Fruit fly (Drosophila melanogaster) whole organism, embryonic: Measurements from ENCODE around the gene cindr.

Experiments
- Antp ChIP-seq: fragments of 200-800 bp; sonication (Bioruptor generic); optimal IDR thresholded peaks from 3 replicates; lab custom pipeline; 2016; ENCODE audit warnings: missing biosample characterization, missing genetic modification characterization
- Bteb2 ChIP-seq: fragments of 200-800 bp; sonication (Bioruptor generic); optimal IDR thresholded peaks from 2 replicates; lab custom pipeline; 2016; ENCODE audit warnings: missing biosample characterization, missing genetic modification characterization
- CG10267 ChIP-seq: fragments of 200-800 bp; sonication (Bioruptor generic); optimal IDR thresholded peaks from 2 replicates; lab custom pipeline; 2018; ENCODE audit warnings: missing biosample characterization, mild to moderate bottlenecking, missing genetic modification characterization, moderate library complexity
- CG11398 ChIP-seq: fragments of 200-800 bp; sonication (Bioruptor generic); optimal IDR thresholded peaks from 2 replicates; lab custom pipeline; 2016; ENCODE audit warnings: missing biosample characterization, missing genetic modification characterization
- CG11504 ChIP-seq: fragments of 200-800 bp; sonication (Bioruptor generic); optimal IDR thresholded peaks from 3 replicates; lab custom pipeline; 2019; ENCODE audit warnings: missing biosample characterization, mild to moderate bottlenecking, missing genetic modification characterization, moderate library complexity
- CG15011 ChIP-seq: fragments of 200-800 bp; sonication (Bioruptor generic); optimal IDR thresholded peaks from 3 replicates; lab custom pipeline; 2018; ENCODE audit warnings: missing biosample characterization, mild to moderate bottlenecking, missing genetic modification characterization
- CG15601 ChIP-seq: fragments of 200-800 bp; sonication (Bioruptor generic); optimal IDR thresholded peaks from 3 replicates; lab custom pipeline; 2019; ENCODE audit warnings: missing biosample characterization, mild to moderate bottlenecking, missing genetic modification characterization, moderate library complexity
- CG1602 ChIP-seq: fragments of 200-800 bp; sonication (Bioruptor generic); optimal IDR thresholded peaks from 3 replicates; lab custom pipeline; 2016; ENCODE audit warnings: missing biosample characterization, missing genetic modification characterization
- CG16779 ChIP-seq: fragments of 200-800 bp; sonication (Bioruptor generic); IDR thresholded peaks from 2 replicates; pipeline ENCODE4 v1.3.6; 2022; ENCODE audit warnings: missing biosample characterization, missing genetic modification characterization
- CG17912 ChIP-seq: fragments of 200-800 bp; sonication (Bioruptor generic); optimal IDR thresholded peaks from 2 replicates; lab custom pipeline; 2018; ENCODE audit warnings: missing biosample characterization, mild to moderate bottlenecking, missing genetic modification characterization
- CG2120 ChIP-seq: fragments of 200-800 bp; sonication (Bioruptor generic); optimal IDR thresholded peaks from 3 replicates; lab custom pipeline; 2016; ENCODE audit warnings: missing biosample characterization, missing genetic modification characterization
- CG30403 ChIP-seq: fragments of 200-800 bp; sonication (Bioruptor generic); optimal IDR thresholded peaks from 3 replicates; lab custom pipeline; 2016; ENCODE audit warnings: missing biosample characterization, missing genetic modification characterization
- CG32772 ChIP-seq: fragments of 200-800 bp; sonication (Bioruptor generic); IDR thresholded peaks from 2 replicates; pipeline ENCODE4 v1.3.6; 2022; ENCODE audit warnings: missing biosample characterization, missing genetic modification characterization
- CG3726 ChIP-seq: fragments of 200-800 bp; sonication (Bioruptor generic); IDR thresholded peaks from 3 replicates; pipeline ENCODE4, ENCODE4 v1.3.6; 2022; ENCODE audit warnings: missing biosample characterization, missing genetic modification characterization
- CG43689 ChIP-seq: fragments of 200-800 bp; sonication (Bioruptor generic); IDR thresholded peaks from 2 replicates; pipeline ENCODE4 v1.3.6; 2022; ENCODE audit warnings: missing biosample characterization, missing genetic modification characterization
- CG4730 ChIP-seq: fragments of 200-800 bp; sonication (Bioruptor generic); IDR thresholded peaks from 2 replicates; pipeline ENCODE4 v1.3.6; 2022; ENCODE audit warnings: missing biosample characterization, missing genetic modification characterization
- CG6683 ChIP-seq: fragments of 200-800 bp; sonication (Bioruptor generic); optimal IDR thresholded peaks from 2 replicates; lab custom pipeline; 2017; ENCODE audit warnings: missing biosample characterization, mild to moderate bottlenecking, missing genetic modification characterization, missing genetic modification reagents
- CG7357 ChIP-seq: fragments of 200-800 bp; sonication (Bioruptor generic); IDR thresholded peaks from 3 replicates; pipeline ENCODE4 v1.3.6; 2022; ENCODE audit warnings: missing biosample characterization, missing genetic modification characterization
- CG9437 ChIP-seq: fragments of 200-800 bp; sonication (Bioruptor generic); optimal IDR thresholded peaks from 2 replicates; lab custom pipeline; 2018; ENCODE audit warnings: missing biosample characterization, mild to moderate bottlenecking, missing genetic modification characterization
- CG9727 ChIP-seq: fragments of 200-800 bp; sonication (Bioruptor generic); optimal IDR thresholded peaks from 3 replicates; lab custom pipeline; 2017; ENCODE audit warnings: missing biosample characterization, mild to moderate bottlenecking, missing genetic modification characterization
- CG9932 ChIP-seq: fragments of 200-800 bp; sonication (Bioruptor generic); IDR thresholded peaks from 2 replicates; pipeline ENCODE4 v1.3.6; 2022; ENCODE audit warnings: missing biosample characterization, missing genetic modification characterization
- Camta ChIP-seq: fragments of 200-800 bp; sonication (Bioruptor generic); optimal IDR thresholded peaks from 2 replicates; lab custom pipeline; 2016; ENCODE audit warnings: missing biosample characterization, missing genetic modification characterization
- D19B ChIP-seq: fragments of 200-800 bp; sonication (Bioruptor generic); optimal IDR thresholded peaks from 2 replicates; lab custom pipeline; 2017; ENCODE audit warnings: missing biosample characterization, mild to moderate bottlenecking, missing genetic modification characterization
- Dek ChIP-seq: fragments of 200-800 bp; sonication (Bioruptor generic); optimal IDR thresholded peaks from 3 replicates; lab custom pipeline; 2019; ENCODE audit warnings: missing biosample characterization, mild to moderate bottlenecking, missing genetic modification characterization, moderate library complexity
- HmgZ ChIP-seq: fragments of 200-800 bp; sonication (Bioruptor generic); optimal IDR thresholded peaks from 2 replicates; lab custom pipeline; 2018; ENCODE audit warnings: missing biosample characterization, mild to moderate bottlenecking, missing genetic modification characterization
- Hr3 ChIP-seq: fragments of 200-800 bp; sonication (Bioruptor generic); optimal IDR thresholded peaks from 3 replicates; lab custom pipeline; 2016; ENCODE audit warnings: missing biosample characterization, missing genetic modification characterization
- Hr51 ChIP-seq, 2 experiments: fragments of 200-800 bp; sonication (Bioruptor generic); optimal IDR thresholded peaks; 2 replicates in 1 of 2; 3 replicates in 1 of 2; lab custom pipeline; 2016 to 2018; ENCODE audit warnings: missing biosample characterization in 2 of 2, missing genetic modification characterization in 2 of 2, mild to moderate bottlenecking in 1 of 2, moderate library complexity in 1 of 2
- Oli ChIP-seq: fragments of 200-800 bp; sonication (Bioruptor generic); optimal IDR thresholded peaks from 2 replicates; lab custom pipeline; 2018; ENCODE audit warnings: missing biosample characterization, mild to moderate bottlenecking, missing genetic modification characterization, moderate library complexity
- Optix ChIP-seq: fragments of 200-800 bp; sonication (Bioruptor generic); IDR thresholded peaks from 3 replicates; pipeline ENCODE4 v1.3.6; 2022; ENCODE audit warnings: missing biosample characterization, missing genetic modification characterization
- Ptx1 ChIP-seq: fragments of 200-800 bp; sonication (Bioruptor generic); IDR thresholded peaks from 2 replicates; pipeline ENCODE4 v1.3.6; 2022; ENCODE audit warnings: missing biosample characterization, missing genetic modification characterization
- Rx ChIP-seq: fragments of 200-800 bp; sonication (Bioruptor generic); IDR thresholded peaks from 2 replicates; pipeline ENCODE4 v1.3.6; 2022; ENCODE audit warnings: missing biosample characterization, missing genetic modification characterization
- Xbp1 ChIP-seq: fragments of 200-800 bp; sonication (Bioruptor generic); optimal IDR thresholded peaks from 3 replicates; lab custom pipeline; 2016; ENCODE audit warnings: missing biosample characterization, mild to moderate bottlenecking, missing genetic modification characterization
- btn ChIP-seq: fragments of 200-800 bp; sonication (Bioruptor generic); optimal IDR thresholded peaks from 2 replicates; lab custom pipeline; 2016; ENCODE audit warnings: missing biosample characterization, missing genetic modification characterization
- corto ChIP-seq: fragments of 200-800 bp; sonication (Bioruptor generic); optimal IDR thresholded peaks from 2 replicates; lab custom pipeline; 2016; ENCODE audit warnings: missing biosample characterization, mild to moderate bottlenecking, missing genetic modification characterization, moderate library complexity
- dpn ChIP-seq, 2 experiments: fragments of 200-800 bp; sonication (Bioruptor generic); optimal IDR thresholded peaks; 3 replicates each; lab custom pipeline; 2016; ENCODE audit warnings: missing biosample characterization in 2 of 2, missing genetic modification characterization in 2 of 2
- ftz-f1 ChIP-seq: fragments of 200-800 bp; sonication (Bioruptor generic); optimal IDR thresholded peaks from 2 replicates; lab custom pipeline; 2016; ENCODE audit warnings: missing biosample characterization, missing genetic modification characterization
- grau ChIP-seq: fragments of 200-800 bp; optimal IDR thresholded peaks from 3 replicates; lab custom pipeline; 2019; ENCODE audit warnings: missing biosample characterization, mild to moderate bottlenecking, missing genetic modification characterization, moderate library complexity
- grn ChIP-seq: fragments of 200-800 bp; sonication (Bioruptor generic); optimal IDR thresholded peaks from 3 replicates; lab custom pipeline; 2017; ENCODE audit warnings: missing biosample characterization, missing genetic modification characterization
- lab ChIP-seq: fragments of 200-800 bp; sonication (Bioruptor generic); optimal IDR thresholded peaks from 3 replicates; lab custom pipeline; 2017; ENCODE audit warnings: missing biosample characterization, missing genetic modification characterization, mild to moderate bottlenecking, moderate library complexity, missing genetic modification reagents
- lola ChIP-seq, 3 experiments: fragments of >200 bp in 2 of 3; fragments of 200-800 bp in 1 of 3; sonication (Bioruptor generic) in 1 of 3; optimal IDR thresholded peaks; 2 replicates each; lab custom pipeline; 2017 to 2019; ENCODE audit warnings: missing biosample characterization in 3 of 3, missing genetic modification characterization in 3 of 3, mild to moderate bottlenecking in 1 of 3, moderate library complexity in 1 of 3
- nau ChIP-seq: fragments of 200-800 bp; sonication (Bioruptor generic); optimal IDR thresholded peaks from 3 replicates; lab custom pipeline; 2017; ENCODE audit warnings: missing biosample characterization, mild to moderate bottlenecking, missing genetic modification characterization, missing genetic modification reagents
- peb ChIP-seq: fragments of 200-800 bp; sonication (Bioruptor generic); IDR thresholded peaks from 2 replicates; pipeline ENCODE4 v1.3.6; 2022; ENCODE audit warnings: missing biosample characterization, missing genetic modification characterization
- repo ChIP-seq: fragments of 200-800 bp; sonication (Bioruptor generic); optimal IDR thresholded peaks from 2 replicates; lab custom pipeline; 2016; ENCODE audit warnings: missing biosample characterization, missing genetic modification characterization
- sens-2 ChIP-seq: fragments of 200-800 bp; sonication (Bioruptor generic); IDR thresholded peaks from 2 replicates; pipeline ENCODE4 v1.3.6; 2022; ENCODE audit warnings: missing biosample characterization, missing genetic modification characterization
- sima ChIP-seq: fragments of 200-800 bp; sonication (Bioruptor generic); optimal IDR thresholded peaks from 2 replicates; lab custom pipeline; 2016; ENCODE audit warnings: missing biosample characterization, missing genetic modification characterization
- sisA ChIP-seq: fragments of 200-800 bp; sonication (Bioruptor generic); IDR thresholded peaks from 2 replicates; pipeline ENCODE4 v1.3.6; 2022; ENCODE audit warnings: missing biosample characterization, missing genetic modification characterization
- slp2 ChIP-seq: fragments of 200-800 bp; sonication (Bioruptor generic); optimal IDR thresholded peaks from 2 replicates; lab custom pipeline; 2016; ENCODE audit warnings: missing biosample characterization, missing genetic modification characterization
- tap ChIP-seq: fragments of 200-800 bp; optimal IDR thresholded peaks from 3 replicates; lab custom pipeline; 2019; ENCODE audit warnings: missing biosample characterization, mild to moderate bottlenecking, missing genetic modification characterization, moderate library complexity
- z ChIP-seq: fragments of 200-800 bp; sonication (Bioruptor generic); IDR thresholded peaks from 3 replicates; pipeline ENCODE4 v1.3.6; 2022; ENCODE audit warnings: missing biosample characterization, missing genetic modification characterization

Gene cindr

DNA sequence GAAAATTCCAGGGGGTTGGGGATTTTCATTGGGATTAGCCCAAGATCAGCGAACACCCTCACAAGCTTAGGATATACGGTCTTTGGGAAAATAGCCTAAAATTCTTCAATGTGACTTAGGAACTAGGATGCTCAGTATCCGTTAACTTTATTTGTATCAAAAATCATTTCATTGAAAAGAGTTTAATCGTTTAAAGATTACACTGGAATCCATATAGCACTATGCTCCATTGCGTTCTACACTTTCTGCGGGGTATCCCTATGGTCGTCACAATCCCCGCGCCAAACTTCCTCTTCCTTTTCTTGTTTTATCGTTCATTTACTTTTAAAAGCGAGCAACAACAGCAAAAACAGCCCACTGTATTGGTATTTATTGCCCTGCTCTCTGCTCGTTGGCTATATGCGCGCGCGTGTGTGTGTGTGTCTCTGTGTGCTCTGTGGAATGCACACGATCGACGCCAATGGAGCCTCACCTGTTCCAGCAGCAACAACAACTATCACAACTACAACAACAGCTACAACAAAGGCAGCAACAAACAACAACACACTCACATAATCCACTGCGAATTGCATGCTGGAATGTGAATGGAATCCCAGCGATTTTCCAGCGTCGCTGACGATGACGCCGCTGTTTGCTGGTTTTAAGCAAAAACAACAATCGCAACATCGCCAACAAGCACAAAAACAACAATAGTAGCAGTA lies 4.5 kb upstream of the cindr start (continued):
- TF ChIP-seq CG9437: peak; percentile 7
- peak; percentile 16 for TF ChIP-seq CG1602 (GFP tag; lab: Kevin White, UChicago)
- peak; percentile 22 for TF ChIP-seq Hr3
- peak; percentile 65 for TF ChIP-seq D19B (GFP tag; lab: Kevin White, UChicago)
- TF ChIP-seq CG32772 (GFP tag; lab: Robert Waterston, UW): peak; percentile 21; the same call in 1 of the 2 replicates
- peak; percentile 41 for TF ChIP-seq CG11504 (tag; lab: Kevin White, UChicago)
- TF ChIP-seq Camta (GFP tag; lab: Kevin White, UChicago): peak; percentile 0
- peak; percentile 23; the same call in 1 of the 3 replicates for TF ChIP-seq CG7357 (GFP tag; lab: Robert Waterston, UW)
- TF ChIP-seq, all 482 proteins: peak for 102

dm6 chr3R:30805196-30805595 lies 3.2 kb upstream of the cindr start:
- TF ChIP-seq CG17912 (GFP tag; lab: Kevin White, UChicago): no peak
- TF ChIP-seq sisA (GFP tag; lab: Robert Waterston, UW): peak; percentile 30; the same call in 1 of the 2 replicates
- TF ChIP-seq ftz-f1 (GFP tag; lab: Kevin White, UChicago): no peak
- TF ChIP-seq Dek (tag; lab: Kevin White, UChicago): no peak
- no peak for TF ChIP-seq Optix (GFP tag; lab: Robert Waterston, UW)
- no peak for TF ChIP-seq sima (GFP tag; lab: Kevin White, UChicago)
- TF ChIP-seq nau (GFP tag; lab: Kevin White, UChicago): no peak
- TF ChIP-seq CG15011 (GFP tag; lab: Kevin White, UChicago): no peak
- TF ChIP-seq btn: no peak
- no peak for TF ChIP-seq z
- TF ChIP-seq CG9932 (GFP tag; lab: Robert Waterston, UW): no peak
- no peak for TF ChIP-seq tap (tag; lab: Kevin White, UChicago)
- TF ChIP-seq peb: no peak
- TF ChIP-seq CG6683 (GFP tag; lab: Kevin White, UChicago): no peak
- 0 out of 2 replicates have a peak, but pooled peaks have one; percentile 21 for TF ChIP-seq Ptx1 (GFP tag; lab: Robert Waterston, UW)
- TF ChIP-seq HmgZ: no peak
- TF ChIP-seq dpn (GFP tag; optimal IDR thresholded peaks at IDR 0.05; lab: Kevin White, UChicago): no peak
- no peak for TF ChIP-seq sens-2
- TF ChIP-seq Rx (GFP tag; lab: Robert Waterston, UW): no peak
- TF ChIP-seq CG43689 (GFP tag; lab: Robert Waterston, UW): no peak
- TF ChIP-seq CG3726: no peak
- peak; percentile 40 for TF ChIP-seq Oli (tag; lab: Kevin White, UChicago)
- peak; percentile 20 for TF ChIP-seq Xbp1 (GFP tag; lab: Kevin White, UChicago)
- TF ChIP-seq CG30403 (GFP tag; lab: Kevin White, UChicago): no peak
- no peak for TF ChIP-seq corto
- TF ChIP-seq CG4730 (GFP tag; lab: Robert Waterston, UW): no peak
- no peak for TF ChIP-seq Antp (GFP tag; lab: Kevin White, UChicago)
- no peak for TF ChIP-seq CG2120 (GFP tag; lab: Kevin White, UChicago)
- TF ChIP-seq CG9727 (GFP tag; lab: Kevin White, UChicago): peak; percentile 20
- TF ChIP-seq Bteb2 (GFP tag; lab: Kevin White, UChicago): no peak
- no peak for TF ChIP-seq grn (GFP tag; lab: Kevin White, UChicago)
- peak in 1 of 3 experiments; percentile 1 for TF ChIP-seq lola (GFP tag; optimal IDR thresholded peaks at IDR 0.05; lab: Kevin White, UChicago)
- TF ChIP-seq CG11398: no peak
- TF ChIP-seq lab (GFP tag; lab: Kevin White, UChicago): peak; percentile 28
- TF ChIP-seq repo: no peak
- TF ChIP-seq Hr51 (GFP tag; optimal IDR thresholded peaks at IDR 0.05; lab: Kevin White, UChicago): peak in 1 of 2 experiments; percentile 49
- TF ChIP-seq grau (tag; lab: Kevin White, UChicago): peak; percentile 85
- no peak for TF ChIP-seq CG15601 (tag; lab: Kevin White, UChicago)
- TF ChIP-seq CG10267 (tag; lab: Kevin White, UChicago): no peak
- no peak for TF ChIP-seq CG16779 (GFP tag; lab: Robert Waterston, UW)
- TF ChIP-seq slp2 (GFP tag; lab: Kevin White, UChicago): no peak
